Fruit fly (Drosophila melanogaster) whole organism: ENCODE measurements around the gene armi.

Experiments
- EcR ChIP-seq, 2 experiments: fragments of >200 bp; optimal IDR thresholded peaks; 2 replicates each; lab custom pipeline; 2017; ENCODE audit warnings: missing biosample characterization in 2 of 2, missing genetic modification characterization in 2 of 2, missing genetic modification reagents in 2 of 2
- pan ChIP-seq: fragments of >200 bp; optimal IDR thresholded peaks from 2 replicates; lab custom pipeline; 2017
- psq ChIP-seq: fragments of >200 bp; optimal IDR thresholded peaks from 2 replicates; lab custom pipeline; 2017
- usp ChIP-seq: fragments of >200 bp; optimal IDR thresholded peaks from 2 replicates; lab custom pipeline; 2017; ENCODE audit warnings: missing biosample characterization, missing genetic modification characterization, mixed read lengths

DNA sequence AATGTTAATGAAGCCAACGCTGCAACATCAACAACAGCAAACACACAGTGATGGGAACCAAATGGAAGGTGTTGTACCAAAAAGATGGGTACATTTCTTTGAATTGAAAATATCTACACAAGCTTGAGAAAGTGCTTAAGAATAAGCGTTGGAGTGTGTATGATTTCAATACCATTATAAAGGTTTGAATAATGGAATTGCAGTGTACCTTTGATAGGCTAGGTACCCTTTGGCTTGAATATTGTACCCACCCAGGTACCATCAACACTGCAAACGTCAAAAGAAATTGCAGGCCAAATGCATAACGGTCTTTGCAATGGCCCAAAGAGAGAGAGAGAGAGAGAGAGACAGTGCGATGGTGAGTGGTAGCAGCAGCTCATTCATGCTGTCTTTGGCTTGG is 8.4 kb upstream of the armi start:
- TF ChIP-seq usp (GFP tag; lab: Kevin White, UChicago) (no peak), EcR (GFP tag; optimal IDR thresholded peaks at IDR 0.05; lab: Kevin White, UChicago) (no peak), pan (lab: Kevin White, UChicago) (no peak), psq (lab: Kevin White, UChicago) (no peak)
